Fruit fly (Drosophila melanogaster): ENCODE measurements around the gene Ggt-1.

Ggt-1 gene

dm6 chrX:18546785-18547184 is 34.5 kb upstream of the Ggt-1 start (continued):
- TF ChIP-seq CG7745 (tag; optimal IDR thresholded peaks at IDR 0.05): no peak
- TF ChIP-seq BtbVII (GFP tag; optimal IDR thresholded peaks at IDR 0.05): peak; percentile 58
- peak; percentile 81 for TF ChIP-seq CG12219 (GFP tag; optimal IDR thresholded peaks at IDR 0.05)
- peak; percentile 62 for TF ChIP-seq maf-S (GFP tag; optimal IDR thresholded peaks at IDR 0.05)
- no peak for TF ChIP-seq sim (GFP tag; IDR thresholded peaks at IDR 0.05)
- peak; percentile 87 for TF ChIP-seq CoRest (tag; optimal IDR thresholded peaks at IDR 0.05)
- peak; percentile 62 for TF ChIP-seq CG5180 (GFP tag; optimal IDR thresholded peaks at IDR 0.05)
- peak; percentile 39 for TF ChIP-seq ab (GFP tag; optimal IDR thresholded peaks at IDR 0.05)
- 0 out of 3 replicates have a peak, but pooled peaks have one; percentile 57 for TF ChIP-seq C15 (GFP tag; IDR thresholded peaks at IDR 0.05)
- TF ChIP-seq CG4282 (GFP tag; optimal IDR thresholded peaks at IDR 0.05): peak; percentile 15
- peak; percentile 89 for TF ChIP-seq gsb (GFP tag; IDR thresholded peaks at IDR 0.05)
- peak; percentile 56 for TF ChIP-seq CG10959 (GFP tag; IDR thresholded peaks at IDR 0.05)
- no peak for TF ChIP-seq grn (GFP tag; optimal IDR thresholded peaks at IDR 0.05)
- peak; percentile 70 for TF ChIP-seq CG12659 (GFP tag; optimal IDR thresholded peaks at IDR 0.05)
- peak; percentile 60 for TF ChIP-seq schlank (tag; optimal IDR thresholded peaks at IDR 0.05)
- no peak for TF ChIP-seq psq (GFP tag; optimal IDR thresholded peaks at IDR 0.05)
- TF ChIP-seq slou (GFP tag; optimal IDR thresholded peaks at IDR 0.05): no peak
- peak; percentile 91 for TF ChIP-seq tgo (GFP tag; IDR thresholded peaks at IDR 0.05)
- no peak for TF ChIP-seq Hmx (GFP tag; optimal IDR thresholded peaks at IDR 0.05)
- TF ChIP-seq CG6791 (GFP tag; IDR thresholded peaks at IDR 0.05; ENCODE audit: partially characterized antibody): no peak
- no peak for TF ChIP-seq dan (GFP tag; IDR thresholded peaks at IDR 0.05)
- peak; percentile 79 for TF ChIP-seq CG7357 (GFP tag; IDR thresholded peaks at IDR 0.05)
- no peak for TF ChIP-seq Stat92E (GFP tag; optimal IDR thresholded peaks at IDR 0.05)
- no peak for TF ChIP-seq CG8290 (GFP tag; optimal IDR thresholded peaks at IDR 0.05)
- TF ChIP-seq CG8290 (tag; optimal IDR thresholded peaks at IDR 0.05): peak in 1 of 2 experiments; percentile 90
- peak; percentile 76 for TF ChIP-seq ind (GFP tag; optimal IDR thresholded peaks at IDR 0.05)
- TF ChIP-seq PHDP (tag; optimal IDR thresholded peaks at IDR 0.05): peak; percentile 82
- TF ChIP-seq CG15696 (tag; optimal IDR thresholded peaks at IDR 0.05): peak; percentile 60
- TF ChIP-seq NFAT (GFP tag; IDR thresholded peaks at IDR 0.05): peak; percentile 86
- no peak for TF ChIP-seq Jarid2 (GFP tag; optimal IDR thresholded peaks at IDR 0.05)
- TF ChIP-seq ranshi (GFP tag; IDR thresholded peaks at IDR 0.05): peak; percentile 85
- peak; percentile 85 for TF ChIP-seq HLH3B (GFP tag; IDR thresholded peaks at IDR 0.05)
- TF ChIP-seq run (tag; optimal IDR thresholded peaks at IDR 0.05): peak; percentile 53
- peak; percentile 47 for TF ChIP-seq CG18764 (GFP tag; optimal IDR thresholded peaks at IDR 0.05)
- no peak for TF ChIP-seq NC2α (GFP tag; optimal IDR thresholded peaks at IDR 0.05)
- TF ChIP-seq sens-2 (GFP tag; IDR thresholded peaks at IDR 0.05): peak; percentile 73
- TF ChIP-seq CG32767 (GFP tag; IDR thresholded peaks at IDR 0.05): peak; percentile 72
- peak; percentile 28 for TF ChIP-seq CG31365 (tag; optimal IDR thresholded peaks at IDR 0.05)
- TF ChIP-seq btn (GFP tag; optimal IDR thresholded peaks at IDR 0.05): peak; percentile 47
- TF ChIP-seq fd102C (GFP tag; optimal IDR thresholded peaks at IDR 0.05): no peak
- no peak for TF ChIP-seq CG34376 (GFP tag; optimal IDR thresholded peaks at IDR 0.05)
- peak; percentile 86 for TF ChIP-seq CG32772 (GFP tag; IDR thresholded peaks at IDR 0.05)
- no peak for TF ChIP-seq pan (optimal IDR thresholded peaks at IDR 0.05)
- peak in 1 of 2 experiments; percentile 92 for TF ChIP-seq pan (GFP tag; optimal IDR thresholded peaks at IDR 0.05 in 1 of 2, IDR thresholded peaks at IDR 0.05 in 1 of 2)
- no peak for TF ChIP-seq trem (tag; optimal IDR thresholded peaks at IDR 0.05)
- TF ChIP-seq CG4424 (GFP tag; optimal IDR thresholded peaks at IDR 0.05): peak; percentile 62
- TF ChIP-seq Tbp (GFP tag; optimal IDR thresholded peaks at IDR 0.05): no peak
- peak; percentile 48 for TF ChIP-seq ewg (GFP tag; optimal IDR thresholded peaks at IDR 0.05)
- peak; percentile 42 for TF ChIP-seq NC2β (GFP tag; optimal IDR thresholded peaks at IDR 0.05)
- peak; percentile 87 for TF ChIP-seq CG3847 (GFP tag; IDR thresholded peaks at IDR 0.05)
- TF ChIP-seq Hr39 (optimal IDR thresholded peaks at IDR 0.05): no peak
- peak; percentile 70 for TF ChIP-seq jumu (GFP tag; optimal IDR thresholded peaks at IDR 0.05)
- peak; percentile 58; the same call in 1 of the 2 replicates for TF ChIP-seq bowl (GFP tag; IDR thresholded peaks at IDR 0.05)

Data from whole organism, embryonic.